Fruit fly (Drosophila melanogaster) whole organism, embryonic: Measurements from ENCODE around the gene CG32668.

Experiments used
- Antp ChIP-seq: fragments of 200-800 bp; sonication (Bioruptor generic); optimal IDR thresholded peaks from 3 replicates; lab custom pipeline; 2016; ENCODE audit warnings: missing biosample characterization, missing genetic modification characterization
- Bdp1 ChIP-seq: fragments of 200-800 bp; sonication (Bioruptor generic); optimal IDR thresholded peaks from 3 replicates; lab custom pipeline; 2016; ENCODE audit warnings: missing biosample characterization, missing genetic modification characterization
- Blimp-1 ChIP-seq: fragments of 200-800 bp; sonication (Bioruptor generic); optimal IDR thresholded peaks from 3 replicates; lab custom pipeline; 2018; ENCODE audit warnings: missing biosample characterization, missing genetic modification characterization, mild to moderate bottlenecking, moderate library complexity, missing genetic modification reagents
- CG11398 ChIP-seq: fragments of 200-800 bp; sonication (Bioruptor generic); optimal IDR thresholded peaks from 2 replicates; lab custom pipeline; 2016; ENCODE audit warnings: missing biosample characterization, missing genetic modification characterization
- CG12071 ChIP-seq: fragments of 200-800 bp; sonication (Bioruptor generic); optimal IDR thresholded peaks from 3 replicates; lab custom pipeline; 2018; ENCODE audit warnings: missing biosample characterization, mild to moderate bottlenecking, missing genetic modification characterization
- CG14014 ChIP-seq: fragments of 200-800 bp; sonication (Bioruptor generic); IDR thresholded peaks from 2 replicates; pipeline ENCODE4 v1.3.6; 2022; ENCODE audit warnings: missing biosample characterization, missing genetic modification characterization
- CG14050 ChIP-seq: fragments of 200-800 bp; sonication (Bioruptor generic); IDR thresholded peaks from 3 replicates; pipeline ENCODE4 v1.3.6; 2022; ENCODE audit warnings: missing biosample characterization, missing genetic modification characterization
- CG14860 ChIP-seq: fragments of 200-800 bp; sonication (Bioruptor generic); IDR thresholded peaks from 3 replicates; pipeline ENCODE4 v1.3.6; 2022; ENCODE audit warnings: missing biosample characterization, missing genetic modification characterization; ENCODE audit not compliant: partially characterized antibody
- CG15514 ChIP-seq: fragments of 200-800 bp; sonication (Bioruptor generic); optimal IDR thresholded peaks from 3 replicates; lab custom pipeline; 2017; ENCODE audit warnings: missing biosample characterization, missing genetic modification characterization, mild to moderate bottlenecking, moderate library complexity, missing genetic modification reagents
- CG1603 ChIP-seq: fragments of 200-800 bp; sonication (Bioruptor generic); optimal IDR thresholded peaks from 2 replicates; lab custom pipeline; 2019; ENCODE audit warnings: missing biosample characterization, mild to moderate bottlenecking, missing genetic modification characterization, moderate library complexity
- CG16779 ChIP-seq: fragments of 200-800 bp; sonication (Bioruptor generic); IDR thresholded peaks from 2 replicates; pipeline ENCODE4 v1.3.6; 2022; ENCODE audit warnings: missing biosample characterization, missing genetic modification characterization
- CG1832 ChIP-seq: fragments of 200-800 bp; sonication (Bioruptor generic); optimal IDR thresholded peaks from 2 replicates; lab custom pipeline; 2017; ENCODE audit warnings: missing biosample characterization, mild to moderate bottlenecking, missing genetic modification characterization, inconsistent platforms
- CG18764 ChIP-seq: fragments of 200-800 bp; sonication (Bioruptor generic); optimal IDR thresholded peaks from 3 replicates; lab custom pipeline; 2016; ENCODE audit warnings: missing biosample characterization, missing genetic modification characterization
- CG2116 ChIP-seq: fragments of 200-800 bp; sonication (Bioruptor generic); optimal IDR thresholded peaks from 3 replicates; lab custom pipeline; 2018; ENCODE audit warnings: missing biosample characterization, mild to moderate bottlenecking, missing genetic modification characterization
- CG31388 ChIP-seq: fragments of 200-800 bp; sonication (Bioruptor generic); optimal IDR thresholded peaks from 2 replicates; lab custom pipeline; 2016; ENCODE audit warnings: missing biosample characterization, missing genetic modification characterization
- CG4282 ChIP-seq: fragments of 200-800 bp; sonication (Bioruptor generic); optimal IDR thresholded peaks from 2 replicates; lab custom pipeline; 2016; ENCODE audit warnings: missing biosample characterization, missing genetic modification characterization
- CG5245 ChIP-seq: fragments of 200-800 bp; sonication (Bioruptor generic); optimal IDR thresholded peaks from 3 replicates; lab custom pipeline; 2016; ENCODE audit warnings: missing biosample characterization, missing genetic modification characterization
- CG6175 ChIP-seq: fragments of 200-800 bp; sonication (Bioruptor generic); IDR thresholded peaks from 3 replicates; pipeline ENCODE4 v1.3.6; 2022; ENCODE audit warnings: missing biosample characterization, missing genetic modification characterization
- CG6689 ChIP-seq: fragments of 200-800 bp; sonication (Bioruptor generic); IDR thresholded peaks from 2 replicates; pipeline ENCODE4 v1.3.6; 2022; ENCODE audit warnings: missing biosample characterization, missing genetic modification characterization
- CG6813 ChIP-seq: fragments of 200-800 bp; sonication (Bioruptor generic); optimal IDR thresholded peaks from 2 replicates; lab custom pipeline; 2017; ENCODE audit warnings: missing biosample characterization, missing genetic modification characterization, mild to moderate bottlenecking, moderate library complexity, missing genetic modification reagents
- CG7928 ChIP-seq: fragments of 200-800 bp; sonication (Bioruptor generic); optimal IDR thresholded peaks from 2 replicates; lab custom pipeline; 2017; ENCODE audit warnings: missing biosample characterization, mild to moderate bottlenecking, missing genetic modification characterization
- CG8765 ChIP-seq: fragments of 200-800 bp; sonication (Bioruptor generic); IDR thresholded peaks from 2 replicates; pipeline ENCODE4 v1.3.6; 2022; ENCODE audit warnings: missing biosample characterization, missing genetic modification characterization
- CG8924 ChIP-seq: fragments of 200-800 bp; optimal IDR thresholded peaks from 3 replicates; lab custom pipeline; 2019; ENCODE audit warnings: missing biosample characterization, mild to moderate bottlenecking, missing genetic modification characterization, moderate library complexity
- Chrac-16 ChIP-seq: fragments of 200-800 bp; sonication (Bioruptor generic); optimal IDR thresholded peaks from 3 replicates; lab custom pipeline; 2016; ENCODE audit warnings: missing biosample characterization, missing genetic modification characterization
- D19B ChIP-seq: fragments of 200-800 bp; sonication (Bioruptor generic); optimal IDR thresholded peaks from 2 replicates; lab custom pipeline; 2017; ENCODE audit warnings: missing biosample characterization, mild to moderate bottlenecking, missing genetic modification characterization
- Deaf1 ChIP-seq: fragments of 200-800 bp; optimal IDR thresholded peaks from 3 replicates; lab custom pipeline; 2019; ENCODE audit warnings: missing biosample characterization, mild to moderate bottlenecking, missing genetic modification characterization, moderate library complexity
- Fer2 ChIP-seq: fragments of 200-800 bp; sonication (Bioruptor generic); optimal IDR thresholded peaks from 2 replicates; lab custom pipeline; 2018; ENCODE audit warnings: missing biosample characterization, mild to moderate bottlenecking, missing genetic modification characterization, moderate library complexity
- Hmx ChIP-seq: fragments of 200-800 bp; sonication (Bioruptor generic); optimal IDR thresholded peaks from 2 replicates; lab custom pipeline; 2016; ENCODE audit warnings: missing biosample characterization, missing genetic modification characterization
- Mad ChIP-seq: fragments of 200-800 bp; sonication (Bioruptor generic); optimal IDR thresholded peaks from 2 replicates; lab custom pipeline; 2016; ENCODE audit warnings: missing biosample characterization, missing genetic modification characterization
- bab2 ChIP-seq: fragments of 200-800 bp; sonication (Bioruptor generic); optimal IDR thresholded peaks from 2 replicates; lab custom pipeline; 2016; ENCODE audit warnings: missing biosample characterization, missing genetic modification characterization
- bcd ChIP-seq: fragments of 200-800 bp; sonication (Bioruptor generic); optimal IDR thresholded peaks from 2 replicates; lab custom pipeline; 2017; ENCODE audit warnings: missing biosample characterization, mild to moderate bottlenecking, missing genetic modification characterization
- ci ChIP-seq: fragments of 200-800 bp; sonication (Bioruptor generic); IDR thresholded peaks from 3 replicates; pipeline ENCODE4 v1.3.6; 2022; ENCODE audit warnings: missing biosample characterization, missing genetic modification characterization
- corto ChIP-seq: fragments of 200-800 bp; sonication (Bioruptor generic); optimal IDR thresholded peaks from 2 replicates; lab custom pipeline; 2016; ENCODE audit warnings: missing biosample characterization, mild to moderate bottlenecking, missing genetic modification characterization, moderate library complexity
- crp ChIP-seq, 2 experiments: fragments of 200-800 bp; sonication (Bioruptor generic); optimal IDR thresholded peaks; 2 replicates in 1 of 2; 3 replicates in 1 of 2; lab custom pipeline; 2017; ENCODE audit warnings: missing biosample characterization in 2 of 2, missing genetic modification characterization in 2 of 2, mild to moderate bottlenecking in 1 of 2, moderate library complexity in 1 of 2
- ewg ChIP-seq: fragments of 200-800 bp; sonication (Bioruptor generic); optimal IDR thresholded peaks from 3 replicates; lab custom pipeline; 2017; ENCODE audit warnings: mild to moderate bottlenecking, missing biosample characterization, missing genetic modification reagents, missing genetic modification characterization
- fd3F ChIP-seq: fragments of 200-800 bp; sonication (Bioruptor generic); optimal IDR thresholded peaks from 2 replicates; lab custom pipeline; 2018; ENCODE audit warnings: missing biosample characterization, mild to moderate bottlenecking, missing genetic modification characterization, moderate library complexity
- gce ChIP-seq: fragments of 200-800 bp; sonication (Bioruptor generic); IDR thresholded peaks from 3 replicates; pipeline ENCODE4 v1.3.6; 2022; ENCODE audit warnings: missing biosample characterization, missing genetic modification characterization
- gcm ChIP-seq: fragments of 200-800 bp; sonication (Bioruptor generic); optimal IDR thresholded peaks from 2 replicates; lab custom pipeline; 2019; ENCODE audit warnings: missing biosample characterization, mild to moderate bottlenecking, missing genetic modification characterization, moderate library complexity
- hkb ChIP-seq, 2 experiments: fragments of 200-800 bp in 1 of 2; fragments of >200 bp in 1 of 2; sonication (Bioruptor generic) in 1 of 2; IDR thresholded peaks in 1 of 2; optimal IDR thresholded peaks in 1 of 2; 2 replicates each; pipeline versions ENCODE4 v1.3.6 to Lab custom; 2017 to 2022; ENCODE audit warnings: missing biosample characterization in 1 of 2, missing genetic modification characterization in 1 of 2
- lab ChIP-seq: fragments of 200-800 bp; sonication (Bioruptor generic); optimal IDR thresholded peaks from 3 replicates; lab custom pipeline; 2017; ENCODE audit warnings: missing biosample characterization, missing genetic modification characterization, mild to moderate bottlenecking, moderate library complexity, missing genetic modification reagents
- mam ChIP-seq: fragments of 200-800 bp; sonication (Bioruptor generic); optimal IDR thresholded peaks from 3 replicates; lab custom pipeline; 2016; ENCODE audit warnings: missing biosample characterization, missing genetic modification characterization
- org-1 ChIP-seq: fragments of 200-800 bp; sonication (Bioruptor generic); optimal IDR thresholded peaks from 2 replicates; lab custom pipeline; 2017; ENCODE audit warnings: missing biosample characterization, missing genetic modification characterization
- pho ChIP-seq: fragments of 200-800 bp; sonication (Bioruptor generic); optimal IDR thresholded peaks from 2 replicates; lab custom pipeline; 2016; ENCODE audit warnings: missing biosample characterization, missing genetic modification characterization
- pita ChIP-seq: fragments of 200-800 bp; sonication (Bioruptor generic); optimal IDR thresholded peaks from 2 replicates; lab custom pipeline; 2017; ENCODE audit warnings: missing biosample characterization, mild to moderate bottlenecking, missing genetic modification characterization
- psq ChIP-seq: fragments of 200-800 bp; sonication (Bioruptor generic); optimal IDR thresholded peaks from 2 replicates; lab custom pipeline; 2017; ENCODE audit warnings: missing biosample characterization, missing genetic modification characterization
- sc ChIP-seq, 3 experiments: fragments of >200 bp in 2 of 3; fragments of 200-800 bp in 1 of 3; sonication (Bioruptor generic) in 1 of 3; optimal IDR thresholded peaks; 2 replicates in 2 of 3; 3 replicates in 1 of 3; lab custom pipeline; 2017; ENCODE audit warnings: mild to moderate bottlenecking in 1 of 3, missing biosample characterization in 1 of 3, missing genetic modification characterization in 1 of 3, missing genetic modification reagents in 1 of 3
- slp2 ChIP-seq: fragments of 200-800 bp; sonication (Bioruptor generic); optimal IDR thresholded peaks from 2 replicates; lab custom pipeline; 2016; ENCODE audit warnings: missing biosample characterization, missing genetic modification characterization
- stc ChIP-seq: fragments of 200-800 bp; sonication (Bioruptor generic); IDR thresholded peaks from 2 replicates; pipeline ENCODE4 v1.3.6; 2022; ENCODE audit warnings: missing biosample characterization, missing genetic modification characterization
- tup ChIP-seq: fragments of 200-800 bp; sonication (Bioruptor generic); optimal IDR thresholded peaks from 2 replicates; lab custom pipeline; 2016; ENCODE audit warnings: missing biosample characterization, mild to moderate bottlenecking, missing genetic modification characterization, moderate library complexity

The CG32668 gene

DNA sequence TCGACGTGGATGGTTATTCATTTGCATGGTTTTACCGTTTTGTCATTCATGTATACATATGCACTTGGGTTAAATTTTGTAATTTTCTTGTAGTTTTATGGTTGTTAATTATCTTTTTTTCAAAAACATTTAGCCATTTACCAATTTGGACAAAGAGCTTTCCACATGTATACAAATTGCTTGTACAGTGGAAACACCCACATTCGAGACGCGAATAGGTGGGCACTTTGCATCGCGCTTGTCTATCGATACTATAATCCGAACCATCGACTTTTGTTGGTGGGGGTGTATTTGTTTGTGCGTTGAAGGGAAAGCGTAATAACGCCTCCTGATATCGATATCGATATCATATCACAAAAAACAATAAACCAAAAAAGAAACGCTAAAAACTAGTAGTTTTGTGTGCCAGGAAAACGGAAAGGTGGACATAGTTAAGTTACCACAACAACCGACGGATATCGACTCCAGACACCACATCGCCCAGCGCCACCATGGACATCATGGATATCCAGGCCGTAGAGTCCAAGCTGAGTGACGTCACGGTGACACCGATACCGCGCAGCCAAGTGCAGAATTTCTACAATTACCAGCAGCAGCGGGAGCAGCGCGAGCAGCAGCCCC is 21.9 kb downstream of the CG32668 start, which contains the start of gene CDK2AP1 (continued):
- TF ChIP-seq tup (GFP tag; lab: Kevin White, UChicago) (no peak), bab2 (GFP tag; lab: Kevin White, UChicago) (peak; percentile 18), psq (GFP tag; lab: Kevin White, UChicago) (no peak), Hmx (no peak), Antp (peak; percentile 36), sc (optimal IDR thresholded peaks at IDR 0.05; lab: Kevin White, UChicago) (no peak), sc (GFP tag; optimal IDR thresholded peaks at IDR 0.05; lab: Kevin White, UChicago) (no peak), CG4282 (GFP tag; lab: Kevin White, UChicago) (no peak), CG31388 (GFP tag; lab: Kevin White, UChicago) (no peak), ci (no peak), gce (GFP tag; lab: Robert Waterston, UW) (no peak), fd3F (GFP tag; lab: Kevin White, UChicago) (no peak), CG1832 (GFP tag; lab: Kevin White, UChicago) (no peak), ewg (GFP tag; lab: Kevin White, UChicago) (peak; percentile 10), CG15514 (peak; percentile 68), CG6813 (GFP tag; lab: Kevin White, UChicago) (no peak), CG18764 (GFP tag; lab: Kevin White, UChicago) (no peak), Chrac-16 (GFP tag; lab: Kevin White, UChicago) (peak; percentile 3), mam (GFP tag; lab: Kevin White, UChicago) (peak; percentile 60), Mad (GFP tag; lab: Kevin White, UChicago) (no peak), org-1 (GFP tag; lab: Kevin White, UChicago) (no peak), CG8924 (tag; lab: Kevin White, UChicago) (peak; percentile 31), stc (GFP tag; lab: Robert Waterston, UW) (no peak), CG11398 (peak; percentile 4), CG14860 (GFP tag; lab: Robert Waterston, UW) (peak; percentile 72), crp (GFP tag; optimal IDR thresholded peaks at IDR 0.05; lab: Kevin White, UChicago) (no peak), CG6175 (GFP tag; lab: Robert Waterston, UW) (no peak), pho (GFP tag; lab: Kevin White, UChicago) (peak; percentile 12), CG5245 (GFP tag; lab: Kevin White, UChicago) (no peak), CG14050 (GFP tag; lab: Robert Waterston, UW) (no peak), CG12071 (GFP tag; lab: Kevin White, UChicago) (no peak), Fer2 (no peak), CG6689 (GFP tag; lab: Robert Waterston, UW) (no peak), bcd (GFP tag; lab: Kevin White, UChicago) (peak; percentile 38), corto (GFP tag; lab: Kevin White, UChicago) (no peak), slp2 (GFP tag; lab: Kevin White, UChicago) (peak; percentile 11), CG1603 (tag; lab: Kevin White, UChicago) (peak; percentile 77), lab (GFP tag; lab: Kevin White, UChicago) (no peak), hkb (optimal IDR thresholded peaks at IDR 0.05; lab: Kevin White, UChicago) (no peak), hkb (GFP tag; IDR thresholded peaks at IDR 0.05; lab: Robert Waterston, UW) (peak; percentile 25; the same call in 1 of the 2 replicates), CG14014 (GFP tag; lab: Robert Waterston, UW) (0 out of 2 replicates have a peak, but pooled peaks have one; percentile 17), CG2116 (GFP tag; lab: Kevin White, UChicago) (peak; percentile 78), pita (GFP tag; lab: Kevin White, UChicago) (no peak), gcm (GFP tag; lab: Kevin White, UChicago) (no peak), Deaf1 (tag; lab: Kevin White, UChicago) (no peak), D19B (no peak), Bdp1 (GFP tag; lab: Kevin White, UChicago) (no peak), CG7928 (GFP tag; lab: Kevin White, UChicago) (no peak), Blimp-1 (GFP tag; lab: Kevin White, UChicago) (peak; percentile 8), CG16779 (GFP tag; lab: Robert Waterston, UW) (no peak), CG8765 (no peak)
